Fruit fly (Drosophila melanogaster) whole organism, embryonic: ENCODE results near the gene CG43165.

Experiments
- Adf1 ChIP-seq: fragments of 200-800 bp; sonication (Bioruptor generic); IDR thresholded peaks from 2 replicates; pipeline ENCODE4 v1.3.6; 2022; ENCODE audit warnings: missing biosample characterization, missing genetic modification characterization
- Bdp1 ChIP-seq: fragments of 200-800 bp; sonication (Bioruptor generic); optimal IDR thresholded peaks from 3 replicates; lab custom pipeline; 2016; ENCODE audit warnings: missing biosample characterization, missing genetic modification characterization
- CG10565 ChIP-seq: fragments of 200-800 bp; sonication (Bioruptor generic); optimal IDR thresholded peaks from 3 replicates; lab custom pipeline; 2016; ENCODE audit warnings: missing biosample characterization, mild to moderate bottlenecking, missing genetic modification characterization
- CG10654 ChIP-seq: fragments of 200-800 bp; sonication (Bioruptor generic); optimal IDR thresholded peaks from 2 replicates; lab custom pipeline; 2016; ENCODE audit warnings: missing biosample characterization, missing genetic modification characterization
- CG12659 ChIP-seq: fragments of 200-800 bp; sonication (Bioruptor generic); optimal IDR thresholded peaks from 3 replicates; lab custom pipeline; 2017; ENCODE audit warnings: mild to moderate bottlenecking, missing biosample characterization, missing genetic modification reagents, missing genetic modification characterization
- CG13123 ChIP-seq: fragments of 200-800 bp; sonication (Bioruptor generic); optimal IDR thresholded peaks from 2 replicates; lab custom pipeline; 2016; ENCODE audit warnings: missing biosample characterization, missing genetic modification characterization
- CG13424 ChIP-seq: fragments of 200-800 bp; sonication (Bioruptor generic); optimal IDR thresholded peaks from 2 replicates; lab custom pipeline; 2019; ENCODE audit warnings: missing biosample characterization, mild to moderate bottlenecking, missing genetic modification characterization, moderate library complexity
- CG15011 ChIP-seq: fragments of 200-800 bp; sonication (Bioruptor generic); optimal IDR thresholded peaks from 3 replicates; lab custom pipeline; 2018; ENCODE audit warnings: missing biosample characterization, mild to moderate bottlenecking, missing genetic modification characterization
- CG15514 ChIP-seq: fragments of 200-800 bp; sonication (Bioruptor generic); optimal IDR thresholded peaks from 3 replicates; lab custom pipeline; 2017; ENCODE audit warnings: missing biosample characterization, missing genetic modification characterization, mild to moderate bottlenecking, moderate library complexity, missing genetic modification reagents
- CG1602 ChIP-seq: fragments of 200-800 bp; sonication (Bioruptor generic); optimal IDR thresholded peaks from 3 replicates; lab custom pipeline; 2016; ENCODE audit warnings: missing biosample characterization, missing genetic modification characterization
- CG1792 ChIP-seq: fragments of 200-800 bp; sonication (Bioruptor generic); optimal IDR thresholded peaks from 2 replicates; lab custom pipeline; 2016; ENCODE audit warnings: missing biosample characterization, missing genetic modification characterization
- CG1832 ChIP-seq: fragments of 200-800 bp; sonication (Bioruptor generic); optimal IDR thresholded peaks from 2 replicates; lab custom pipeline; 2017; ENCODE audit warnings: missing biosample characterization, mild to moderate bottlenecking, missing genetic modification characterization, inconsistent platforms
- CG18599 ChIP-seq: fragments of 200-800 bp; sonication (Bioruptor generic); optimal IDR thresholded peaks from 3 replicates; lab custom pipeline; 2017; ENCODE audit warnings: missing biosample characterization, missing genetic modification characterization, mild to moderate bottlenecking, moderate library complexity, missing genetic modification reagents
- CG30020 ChIP-seq: fragments of 200-800 bp; optimal IDR thresholded peaks from 2 replicates; lab custom pipeline; 2019; ENCODE audit warnings: missing biosample characterization, mild to moderate bottlenecking, missing genetic modification characterization, moderate library complexity
- CG3065 ChIP-seq: fragments of 200-800 bp; sonication (Bioruptor generic); optimal IDR thresholded peaks from 2 replicates; lab custom pipeline; 2016; ENCODE audit warnings: missing biosample characterization, missing genetic modification characterization
- CG3163 ChIP-seq: fragments of 200-800 bp; sonication (Bioruptor generic); optimal IDR thresholded peaks from 3 replicates; lab custom pipeline; 2016; ENCODE audit warnings: missing biosample characterization, missing genetic modification characterization
- CG3995 ChIP-seq: fragments of 200-800 bp; sonication (Bioruptor generic); optimal IDR thresholded peaks from 3 replicates; lab custom pipeline; 2016; ENCODE audit warnings: missing biosample characterization, missing genetic modification characterization
- CG5180 ChIP-seq: fragments of 200-800 bp; sonication (Bioruptor generic); optimal IDR thresholded peaks from 3 replicates; lab custom pipeline; 2017; ENCODE audit warnings: missing biosample characterization, missing genetic modification characterization, mild to moderate bottlenecking, moderate library complexity, missing genetic modification reagents
- CG6791 ChIP-seq: fragments of 200-800 bp; sonication (Bioruptor generic); IDR thresholded peaks from 3 replicates; pipeline ENCODE4 v1.3.6; 2022; ENCODE audit warnings: missing biosample characterization, missing genetic modification characterization; ENCODE audit not compliant: partially characterized antibody
- CG7372 ChIP-seq: fragments of 200-800 bp; sonication (Bioruptor generic); IDR thresholded peaks from 2 replicates; pipeline ENCODE4 v1.3.6; 2022; ENCODE audit warnings: missing biosample characterization, missing genetic modification characterization
- CG8089 ChIP-seq: fragments of 200-800 bp; sonication (Bioruptor generic); optimal IDR thresholded peaks from 3 replicates; lab custom pipeline; 2016; ENCODE audit warnings: missing biosample characterization, missing genetic modification characterization
- Dip3 ChIP-seq: fragments of 200-800 bp; sonication (Bioruptor generic); optimal IDR thresholded peaks from 3 replicates; lab custom pipeline; 2016; ENCODE audit warnings: missing biosample characterization, missing genetic modification characterization
- Eip74EF ChIP-seq, 2 experiments: fragments of 200-800 bp in 1 of 2; fragments of >200 bp in 1 of 2; sonication (Bioruptor generic) in 1 of 2; optimal IDR thresholded peaks; 2 replicates each; lab custom pipeline; 2017 to 2019; ENCODE audit warnings: missing biosample characterization in 2 of 2, missing genetic modification characterization in 2 of 2, mild to moderate bottlenecking in 1 of 2, moderate library complexity in 1 of 2
- Elba2 ChIP-seq: fragments of 200-800 bp; sonication (Bioruptor generic); optimal IDR thresholded peaks from 3 replicates; lab custom pipeline; 2016; ENCODE audit warnings: missing biosample characterization, missing genetic modification characterization
- Ets97D ChIP-seq: fragments of 200-800 bp; sonication (Bioruptor generic); optimal IDR thresholded peaks from 3 replicates; lab custom pipeline; 2016; ENCODE audit warnings: missing biosample characterization, missing genetic modification characterization
- Fer1 ChIP-seq: fragments of 200-800 bp; sonication (Bioruptor generic); optimal IDR thresholded peaks from 2 replicates; lab custom pipeline; 2017; ENCODE audit warnings: missing biosample characterization, mild to moderate bottlenecking, missing genetic modification characterization
- GATAe ChIP-seq: fragments of 200-800 bp; sonication (Bioruptor generic); conservative IDR thresholded peaks from 2 replicates; pipeline ENCODE4 v1.3.6; 2022; ENCODE audit warnings: missing biosample characterization, missing genetic modification characterization
- H15 ChIP-seq: fragments of 200-800 bp; sonication (Bioruptor generic); IDR thresholded peaks from 3 replicates; pipeline ENCODE4 v1.3.6; 2022; ENCODE audit warnings: missing biosample characterization, missing genetic modification characterization
- Kr ChIP-seq: fragments of 200-800 bp; sonication (Bioruptor generic); optimal IDR thresholded peaks from 2 replicates; lab custom pipeline; 2017; ENCODE audit warnings: missing biosample characterization, mild to moderate bottlenecking, missing genetic modification characterization
- MTF-1 ChIP-seq: fragments of 200-800 bp; sonication (Bioruptor generic); optimal IDR thresholded peaks from 2 replicates; lab custom pipeline; 2018; ENCODE audit warnings: missing biosample characterization, mild to moderate bottlenecking, missing genetic modification characterization, borderline replicate concordance
- Med ChIP-seq: fragments of 200-800 bp; sonication (Bioruptor generic); peaks from one replicate; lab custom pipeline; 2016; ENCODE audit warnings: missing biosample characterization, missing genetic modification characterization, mild to moderate bottlenecking, inconsistent platforms, moderate library complexity
- Rx ChIP-seq: fragments of 200-800 bp; sonication (Bioruptor generic); IDR thresholded peaks from 2 replicates; pipeline ENCODE4 v1.3.6; 2022; ENCODE audit warnings: missing biosample characterization, missing genetic modification characterization
- Sox100B ChIP-seq: fragments of 200-800 bp; sonication (Bioruptor generic); optimal IDR thresholded peaks from 3 replicates; lab custom pipeline; 2018; ENCODE audit warnings: missing biosample characterization, mild to moderate bottlenecking, missing genetic modification characterization
- Ssrp ChIP-seq: fragments of 200-800 bp; sonication (Bioruptor generic); optimal IDR thresholded peaks from 2 replicates; lab custom pipeline; 2018; ENCODE audit warnings: missing biosample characterization, mild to moderate bottlenecking, missing genetic modification characterization, moderate library complexity
- Taf1 ChIP-seq: fragments of 200-800 bp; sonication (Bioruptor generic); IDR thresholded peaks from 2 replicates; pipeline ENCODE4 v1.3.6; 2022; ENCODE audit warnings: missing biosample characterization, missing genetic modification characterization
- ap ChIP-seq: fragments of 200-800 bp; sonication (Bioruptor generic); IDR thresholded peaks from 2 replicates; pipeline ENCODE4 v1.3.6; 2022; ENCODE audit warnings: missing biosample characterization, missing genetic modification characterization
- ara ChIP-seq: fragments of 200-800 bp; sonication (Bioruptor generic); IDR thresholded peaks from 2 replicates; pipeline ENCODE4 v1.3.6; 2022; ENCODE audit warnings: missing biosample characterization, missing genetic modification characterization
- bowl ChIP-seq: fragments of 200-800 bp; sonication (Bioruptor generic); IDR thresholded peaks from 2 replicates; pipeline ENCODE4 v1.3.6; 2022; ENCODE audit warnings: missing biosample characterization, missing genetic modification characterization
- chn ChIP-seq: fragments of 200-800 bp; sonication (Bioruptor generic); optimal IDR thresholded peaks from 2 replicates; lab custom pipeline; 2016; ENCODE audit warnings: missing biosample characterization, missing genetic modification characterization
- danr ChIP-seq: fragments of 200-800 bp; sonication (Bioruptor generic); IDR thresholded peaks from 2 replicates; pipeline ENCODE4 v1.3.6; 2022; ENCODE audit warnings: missing biosample characterization, missing genetic modification characterization
- en ChIP-seq: fragments of 200-800 bp; sonication (Bioruptor generic); optimal IDR thresholded peaks from 2 replicates; lab custom pipeline; 2016; ENCODE audit warnings: missing biosample characterization, missing genetic modification characterization
- gce ChIP-seq: fragments of 200-800 bp; sonication (Bioruptor generic); IDR thresholded peaks from 3 replicates; pipeline ENCODE4 v1.3.6; 2022; ENCODE audit warnings: missing biosample characterization, missing genetic modification characterization
- gsb ChIP-seq: fragments of 200-800 bp; sonication (Bioruptor generic); IDR thresholded peaks from 2 replicates; pipeline ENCODE4 v1.3.6; 2022; ENCODE audit warnings: missing biosample characterization, missing genetic modification characterization
- insv ChIP-seq, 2 experiments: fragments of 200-800 bp; sonication (Bioruptor generic); optimal IDR thresholded peaks; 3 replicates each; lab custom pipeline; 2016 to 2018; ENCODE audit warnings: missing biosample characterization in 2 of 2, missing genetic modification characterization in 2 of 2
- mirr ChIP-seq: fragments of 200-800 bp; sonication (Bioruptor generic); optimal IDR thresholded peaks from 3 replicates; lab custom pipeline; 2018; ENCODE audit warnings: missing biosample characterization, mild to moderate bottlenecking, missing genetic modification characterization
- pfk ChIP-seq: fragments of 200-800 bp; sonication (Bioruptor generic); optimal IDR thresholded peaks from 2 replicates; lab custom pipeline; 2018; ENCODE audit warnings: missing biosample characterization, mild to moderate bottlenecking, missing genetic modification characterization, moderate library complexity
- rib ChIP-seq: fragments of 200-800 bp; sonication (Bioruptor generic); IDR thresholded peaks from 2 replicates; pipeline ENCODE4 v1.3.6; 2022; ENCODE audit warnings: missing biosample characterization, missing genetic modification characterization
- sens ChIP-seq: fragments of 200-800 bp; sonication (Bioruptor generic); peaks from one replicate; lab custom pipeline; 2016; ENCODE audit warnings: missing biosample characterization, missing genetic modification characterization
- seq ChIP-seq: fragments of 200-800 bp; sonication (Bioruptor generic); IDR thresholded peaks from 2 replicates; pipeline ENCODE4 v1.3.6; 2022; ENCODE audit warnings: missing biosample characterization, missing genetic modification characterization
- shn ChIP-seq: fragments of 200-800 bp; sonication (Bioruptor generic); optimal IDR thresholded peaks from 3 replicates; lab custom pipeline; 2016; ENCODE audit warnings: missing biosample characterization, missing genetic modification characterization
- stwl ChIP-seq: fragments of 200-800 bp; sonication (Bioruptor generic); optimal IDR thresholded peaks from 3 replicates; lab custom pipeline; 2018; ENCODE audit warnings: missing biosample characterization, mild to moderate bottlenecking, missing genetic modification characterization, moderate library complexity
- tgo ChIP-seq: fragments of 200-800 bp; sonication (Bioruptor generic); IDR thresholded peaks from 3 replicates; pipeline ENCODE4 v1.3.6; 2022; ENCODE audit warnings: missing biosample characterization, missing genetic modification characterization

Gene CG43165

dm6 chr2L:3703260-3703659, 8.4 kb upstream of the CG43165 start, which contains the start of gene CG2816 (continued):
- TF ChIP-seq Adf1 (GFP tag; lab: Robert Waterston, UW) (peak; percentile 63), CG15011 (GFP tag; lab: Kevin White, UChicago) (no peak), CG7372 (peak; percentile 85), CG12659 (GFP tag; lab: Kevin White, UChicago) (peak; percentile 66), Dip3 (GFP tag; lab: Kevin White, UChicago) (peak; percentile 83), CG8089 (GFP tag; lab: Kevin White, UChicago) (peak; percentile 22), pfk (GFP tag; lab: Kevin White, UChicago) (no peak), MTF-1 (GFP tag; lab: Kevin White, UChicago) (no peak), CG15514 (GFP tag; lab: Kevin White, UChicago) (peak; percentile 38), shn (GFP tag; lab: Kevin White, UChicago) (peak; percentile 67), Ssrp (no peak), Eip74EF (GFP tag; optimal IDR thresholded peaks at IDR 0.05; lab: Kevin White, UChicago) (no peak), CG13123 (no peak), CG3163 (GFP tag; lab: Kevin White, UChicago) (peak; percentile 9), CG6791 (GFP tag; lab: Robert Waterston, UW) (no peak), sens (peak; percentile 78), CG5180 (no peak), rib (GFP tag; lab: Robert Waterston, UW) (peak; percentile 94), ara (0 out of 2 replicates have a peak, but pooled peaks have one; percentile 27), ap (GFP tag; lab: Robert Waterston, UW) (peak; percentile 69), CG10654 (GFP tag; lab: Kevin White, UChicago) (peak; percentile 32), Taf1 (GFP tag; lab: Robert Waterston, UW) (peak; percentile 73), CG13424 (peak; percentile 37), danr (GFP tag; lab: Robert Waterston, UW) (no peak), CG10565 (GFP tag; lab: Kevin White, UChicago) (no peak), bowl (GFP tag; lab: Robert Waterston, UW) (no peak), Sox100B (peak; percentile 4), stwl (tag; lab: Kevin White, UChicago) (no peak), Elba2 (GFP tag; lab: Kevin White, UChicago) (no peak), gce (peak; percentile 27; the same call in 1 of the 3 replicates), en (GFP tag; lab: Kevin White, UChicago) (peak; percentile 7), mirr (GFP tag; lab: Kevin White, UChicago) (no peak), CG1602 (GFP tag; lab: Kevin White, UChicago) (no peak), Kr (no peak), GATAe (GFP tag; lab: Robert Waterston, UW) (no peak), gsb (GFP tag; lab: Robert Waterston, UW) (0 out of 2 replicates have a peak, but pooled peaks have one; percentile 17), chn (GFP tag; lab: Kevin White, UChicago) (peak; percentile 25), Rx (0 out of 2 replicates have a peak, but pooled peaks have one; percentile 15), Fer1 (GFP tag; lab: Kevin White, UChicago) (peak; percentile 9), insv (GFP tag; optimal IDR thresholded peaks at IDR 0.05; lab: Kevin White, UChicago) (no peak), CG30020 (tag; lab: Kevin White, UChicago) (no peak), Med (GFP tag; lab: Kevin White, UChicago) (peak; percentile 91), CG1792 (GFP tag; lab: Kevin White, UChicago) (no peak), H15 (GFP tag; lab: Robert Waterston, UW) (no peak), CG3065 (GFP tag; lab: Kevin White, UChicago) (no peak), Ets97D (GFP tag; lab: Kevin White, UChicago) (no peak), seq (GFP tag; lab: Robert Waterston, UW) (peak; percentile 47), Bdp1 (no peak), CG3995 (peak; percentile 28), CG18599 (GFP tag; lab: Kevin White, UChicago) (peak; percentile 61), CG1832 (GFP tag; lab: Kevin White, UChicago) (no peak), tgo (GFP tag; lab: Robert Waterston, UW) (peak; percentile 78)
